Worm (Caenorhabditis elegans): ENCODE results near the gene hen-1.
A peak's percentile ranks its signal among the peaks of the same experiment; 100 is the strongest.

hen-1 gene

DNA sequence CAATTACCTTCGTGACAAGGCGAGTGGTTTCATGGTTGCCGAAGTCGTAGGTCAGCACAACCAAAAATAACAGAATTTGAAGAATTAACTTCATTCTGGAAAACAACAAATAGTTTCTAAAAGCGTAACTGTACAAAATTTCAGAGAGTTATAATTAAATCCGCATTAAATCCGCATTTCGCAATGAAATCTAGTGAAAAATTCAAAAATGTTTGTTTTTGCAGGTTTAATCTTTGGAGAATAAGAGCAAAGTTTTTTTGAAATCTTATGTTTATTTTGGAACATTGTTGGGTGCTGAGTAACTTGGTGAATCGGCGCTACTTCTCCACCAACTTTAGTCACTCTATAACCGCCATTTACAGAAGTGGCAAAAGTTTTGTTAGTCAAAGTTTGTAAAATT, 30.9 kb downstream of the hen-1 start, which contains the start of gene C36B7.4:
Gene C36B7.4 (minus strand): TSS at position 101 of the 400 bp plus-strand sequence.
- no peak for TF ChIP-seq lin-32 (GFP tag; optimal IDR thresholded peaks at IDR 0.05)
- TF ChIP-seq nhr-237 (tag; optimal IDR thresholded peaks at IDR 0.05), result no peak
- TF ChIP-seq flh-1 (GFP tag; optimal IDR thresholded peaks at IDR 0.05), result no peak
- TF ChIP-seq ceh-43 (GFP tag; optimal IDR thresholded peaks at IDR 0.05), result no peak
- no peak for TF ChIP-seq drap-1 (GFP tag; optimal IDR thresholded peaks at IDR 0.05)
- TF ChIP-seq sem-2 (GFP tag; optimal IDR thresholded peaks at IDR 0.05), result no peak
- TF ChIP-seq ham-2 (GFP tag; optimal IDR thresholded peaks at IDR 0.05), result no peak
- no peak for TF ChIP-seq lin-13 (tag; optimal IDR thresholded peaks at IDR 0.05)

DNA sequence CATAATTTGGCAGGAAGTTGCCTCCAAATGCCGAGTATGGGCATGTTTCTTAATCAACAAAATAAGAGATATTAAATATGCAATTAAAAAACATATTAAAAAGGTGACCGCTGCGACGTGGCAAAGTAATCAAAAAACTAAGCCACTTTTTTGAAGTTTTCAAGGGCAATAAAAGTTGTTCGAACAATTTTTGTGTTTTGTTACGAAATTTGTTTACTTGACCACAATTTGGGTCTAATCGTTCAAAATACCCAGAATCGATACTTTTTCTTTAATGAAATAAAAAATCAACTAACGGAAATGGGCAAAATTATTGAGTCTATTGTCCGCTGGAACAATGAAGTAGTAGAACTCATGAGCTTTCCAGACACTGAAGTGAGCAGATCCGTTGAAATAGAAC, 31.7 kb downstream of the hen-1 start, which contains the start of gene Y1B5A.1:
Gene Y1B5A.1 (plus strand): TSS at position 301 of the 400 bp plus-strand sequence.
- TF ChIP-seq drap-1 (GFP tag; optimal IDR thresholded peaks at IDR 0.05) (no peak), lin-13 (tag; optimal IDR thresholded peaks at IDR 0.05) (no peak), sem-2 (GFP tag; optimal IDR thresholded peaks at IDR 0.05) (no peak), mab-5 (tag; optimal IDR thresholded peaks at IDR 0.05) (no peak), bed-3 (GFP tag; optimal IDR thresholded peaks at IDR 0.05) (no peak), tbx-8 (GFP tag; optimal IDR thresholded peaks at IDR 0.05) (no peak), pha-4 (tag; optimal IDR thresholded peaks at IDR 0.05) (no peak)

DNA sequence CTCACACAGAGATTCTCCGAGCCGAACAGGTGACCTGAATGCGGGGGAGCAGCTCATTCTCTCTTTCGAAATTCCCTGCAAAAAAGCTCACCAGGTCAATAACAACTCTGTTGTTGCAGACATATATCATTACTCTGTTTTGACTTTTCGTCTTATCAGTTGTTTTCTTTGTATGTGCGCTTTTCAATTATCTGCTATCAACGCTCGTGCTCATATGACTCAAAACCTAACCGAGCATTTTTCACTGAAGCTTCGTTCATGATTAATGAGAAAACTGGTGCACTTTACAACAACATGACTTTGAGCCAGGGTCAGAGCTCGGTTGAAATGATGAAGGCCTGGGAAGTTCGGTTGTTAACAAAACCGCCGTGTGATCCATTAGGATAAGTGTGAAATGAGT, 40.3 kb downstream of the hen-1 start:
- TF ChIP-seq ceh-39 (tag; optimal IDR thresholded peaks at IDR 0.05), result no peak
- TF ChIP-seq M03D4.4 (tag; optimal IDR thresholded peaks at IDR 0.05), result no peak
- TF ChIP-seq ztf-11 (tag; optimal IDR thresholded peaks at IDR 0.05), result no peak
- TF ChIP-seq ceh-83 (GFP tag; optimal IDR thresholded peaks at IDR 0.05), result no peak
- TF ChIP-seq mep-1 (tag; optimal IDR thresholded peaks at IDR 0.05), result no peak

ce11 chrX:7075250-7075649, 41.5 kb downstream of the hen-1 start, which contains the start of gene B0403.6:
Gene B0403.6 (minus strand): TSS chrX:7075350.
- no peak for TF ChIP-seq drap-1 (GFP tag; optimal IDR thresholded peaks at IDR 0.05)
- no peak for TF ChIP-seq lin-32 (GFP tag; optimal IDR thresholded peaks at IDR 0.05)
- no peak for TF ChIP-seq mep-1 (tag; optimal IDR thresholded peaks at IDR 0.05)
- no peak for TF ChIP-seq bed-3 (GFP tag; optimal IDR thresholded peaks at IDR 0.05)
- TF ChIP-seq ham-2 (GFP tag; optimal IDR thresholded peaks at IDR 0.05), result no peak
- TF ChIP-seq unc-62 (GFP tag; optimal IDR thresholded peaks at IDR 0.05), result no peak
- TF ChIP-seq pha-4 (tag; optimal IDR thresholded peaks at IDR 0.05), result no peak
- TF ChIP-seq ceh-83 (GFP tag; optimal IDR thresholded peaks at IDR 0.05), result no peak
- TF ChIP-seq nhr-28 (tag; optimal IDR thresholded peaks at IDR 0.05), result no peak
- no peak for TF ChIP-seq cnd-1 (tag; optimal IDR thresholded peaks at IDR 0.05)
- no peak for TF ChIP-seq zip-8 (tag; optimal IDR thresholded peaks at IDR 0.05)
- TF ChIP-seq elt-3 (tag; optimal IDR thresholded peaks at IDR 0.05), result no peak
- TF ChIP-seq hlh-1 (tag; optimal IDR thresholded peaks at IDR 0.05), result no peak

ce11 chrX:7068400-7068799, 48.4 kb downstream of the hen-1 start, which contains the start of gene pdi-6:
Gene pdi-6 (minus strand): TSS chrX:7068563.
- TF ChIP-seq drap-1 (GFP tag; optimal IDR thresholded peaks at IDR 0.05), result peak; percentile 24
- TF ChIP-seq ceh-83 (GFP tag; optimal IDR thresholded peaks at IDR 0.05), result peak; percentile 36
- TF ChIP-seq blmp-1 (tag; optimal IDR thresholded peaks at IDR 0.05), result no peak
- TF ChIP-seq ceh-39 (tag; optimal IDR thresholded peaks at IDR 0.05), result peak; percentile 71
- TF ChIP-seq cnd-1 (tag; optimal IDR thresholded peaks at IDR 0.05), result peak; percentile 4
- peak; percentile 14 for TF ChIP-seq unc-120 (tag; optimal IDR thresholded peaks at IDR 0.05; ENCODE audit: poor library complexity, severe bottlenecking)
- TF ChIP-seq mep-1 (tag; optimal IDR thresholded peaks at IDR 0.05), result peak; percentile 88
- peak; percentile 81 for TF ChIP-seq pha-4 (tag; optimal IDR thresholded peaks at IDR 0.05)
- TF ChIP-seq nhr-2 (tag; optimal IDR thresholded peaks at IDR 0.05), result peak; percentile 52
- TF ChIP-seq ztf-11 (tag; optimal IDR thresholded peaks at IDR 0.05), result peak; percentile 29
- TF ChIP-seq unc-62 (GFP tag; optimal IDR thresholded peaks at IDR 0.05), result peak; percentile 41
- peak; percentile 7 for TF ChIP-seq mls-2 (tag; optimal IDR thresholded peaks at IDR 0.05)
- TF ChIP-seq lin-13 (tag; optimal IDR thresholded peaks at IDR 0.05), result peak; percentile 71
- TF ChIP-seq elt-3 (tag; optimal IDR thresholded peaks at IDR 0.05), result no peak
- TF ChIP-seq elt-1 (tag; optimal IDR thresholded peaks at IDR 0.05; ENCODE audit: borderline replicate concordance, insufficient read depth), result no peak
- peak; percentile 73 for TF ChIP-seq sptf-1 (tag; optimal IDR thresholded peaks at IDR 0.05)
- peak; percentile 54 for TF ChIP-seq ces-1 (GFP tag; optimal IDR thresholded peaks at IDR 0.05)
- TF ChIP-seq ham-2 (GFP tag; optimal IDR thresholded peaks at IDR 0.05), result no peak
- peak; percentile 86 for TF ChIP-seq lsy-2 (tag; optimal IDR thresholded peaks at IDR 0.05)
- no peak for TF ChIP-seq ceh-43 (GFP tag; optimal IDR thresholded peaks at IDR 0.05)
- peak; percentile 45 for TF ChIP-seq nhr-237 (tag; optimal IDR thresholded peaks at IDR 0.05)
- TF ChIP-seq mab-5 (tag; optimal IDR thresholded peaks at IDR 0.05), result no peak

Measured in whole organism, mixed stage, embryonic.